Worm (Caenorhabditis elegans) whole organism, young adult: ENCODE results near the gene syx-2.

Source experiments
- ccch-3 ChIP-seq: fragments of 200-800 bp; sonication (Bioruptor generic); optimal IDR thresholded peaks from 2 replicates; lab custom pipeline; 2018; ENCODE audit warnings: mild to moderate bottlenecking, missing genetic modification characterization, missing compliant biosample characterization
- unc-62 ChIP-seq: fragments of 150-350 bp; optimal IDR thresholded peaks from 2 replicates; lab custom pipeline; 2014; ENCODE audit warnings: missing biosample characterization, missing genetic modification reagents, missing genetic modification characterization

DNA sequence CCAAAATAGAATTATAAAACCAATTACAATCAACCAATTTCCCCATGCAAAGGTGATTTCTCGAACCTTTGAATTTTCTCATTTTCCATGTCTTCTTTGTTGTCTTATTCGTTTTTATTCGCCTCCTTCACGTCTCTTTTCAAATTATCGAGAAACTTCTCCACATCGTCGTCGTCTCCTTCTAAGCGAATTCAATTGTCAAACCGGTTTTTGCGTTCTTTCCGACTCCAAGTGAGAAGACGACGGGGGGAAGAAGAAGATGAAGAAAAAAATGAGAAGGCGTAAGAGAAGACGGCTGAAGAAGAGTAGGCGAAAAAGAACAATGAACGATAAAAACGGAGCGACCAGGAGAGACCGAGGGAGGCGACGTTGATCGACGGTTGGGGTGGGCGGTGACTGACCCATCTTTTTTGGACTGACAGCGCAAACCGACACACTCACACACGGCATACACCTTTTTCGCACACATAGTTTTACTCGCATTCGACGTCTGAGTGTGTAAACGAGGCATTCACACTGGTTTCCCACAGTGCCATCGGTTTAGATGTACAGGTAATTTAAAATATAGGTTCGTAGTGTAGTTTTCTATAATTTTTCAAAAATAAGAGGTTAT lies 39.5 kb upstream of the syx-2 start:
- TF ChIP-seq ccch-3 (GFP tag; lab: Kevin White, UChicago) (no peak), unc-62 (GFP tag; lab: Kevin White, UChicago) (no peak)
